Fruit fly (Drosophila melanogaster): ENCODE results near the gene RpS8.

The RpS8 gene

DNA sequence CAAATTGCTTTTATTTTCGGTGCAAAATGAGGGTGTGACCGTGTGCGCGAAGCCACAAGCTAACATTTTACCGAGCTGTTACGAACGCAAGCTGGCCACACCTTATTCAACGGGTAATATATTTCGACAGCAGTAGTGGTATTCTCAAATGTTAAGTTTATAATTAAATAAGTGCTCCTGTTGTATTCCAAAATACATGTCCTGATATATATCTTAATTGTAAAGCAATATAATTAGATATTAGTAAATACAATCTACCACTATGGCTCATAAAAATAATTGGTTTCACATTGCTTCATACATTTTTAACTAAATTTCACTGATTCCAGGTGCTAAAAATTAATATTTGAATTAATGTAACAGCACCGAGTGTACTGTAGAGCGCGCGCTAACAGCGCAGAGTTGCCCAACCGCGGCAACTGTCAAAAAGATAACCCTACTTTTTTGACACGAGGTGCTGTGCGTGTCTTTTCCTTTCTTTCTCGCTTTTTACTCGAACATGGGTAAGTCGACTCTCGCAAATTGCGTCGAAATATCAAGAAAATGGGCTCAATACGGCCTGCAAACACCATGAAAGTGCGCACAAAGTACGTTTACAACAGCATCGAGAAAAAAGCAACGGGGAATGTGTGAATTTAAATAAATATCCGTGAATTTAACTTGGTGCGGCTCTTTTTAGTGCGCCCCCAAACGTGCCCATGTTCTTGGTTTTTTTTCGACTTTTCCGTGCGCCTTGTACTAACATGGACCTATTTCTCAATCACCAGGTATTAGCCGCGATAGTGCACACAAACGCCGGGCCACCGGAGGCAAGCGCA is at the start of gene RpS8, which contains the start of gene CG15514:
Gene RpS8 (plus strand): TSS at position 151 of the 818 bp plus-strand sequence.
Gene CG15514 (minus strand): TSS at position 63 of the 818 bp plus-strand sequence.
- TF ChIP-seq psq (optimal IDR thresholded peaks at IDR 0.05): no peak
- no peak for TF ChIP-seq Dll (optimal IDR thresholded peaks at IDR 0.05)
- TF ChIP-seq CG8478 (optimal IDR thresholded peaks at IDR 0.05): no peak

DNA sequence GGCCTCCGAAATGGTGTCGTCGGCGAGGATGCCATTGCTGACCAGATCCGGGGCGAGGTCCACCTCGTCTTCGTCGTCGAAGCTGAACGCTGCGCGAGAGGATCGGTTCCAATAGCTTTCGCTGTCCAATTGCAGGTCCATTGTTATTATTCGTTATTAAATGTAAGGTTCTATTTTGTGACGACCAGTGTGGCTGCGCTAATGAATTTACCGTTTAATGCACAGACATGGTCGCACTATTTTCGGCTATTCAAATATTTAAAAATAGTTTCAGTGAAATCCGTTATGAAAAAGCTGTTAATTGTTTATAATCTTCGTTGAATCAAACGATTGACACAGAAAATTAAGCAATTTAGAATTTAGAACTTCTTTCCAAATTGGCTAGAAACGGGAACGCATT is 45.1 kb upstream of the RpS8 start, which contains the start of gene Vps16B:
Gene Vps16B (minus strand): TSS at position 186 of the 400 bp plus-strand sequence.
- TF ChIP-seq Dll (optimal IDR thresholded peaks at IDR 0.05) (no peak), psq (optimal IDR thresholded peaks at IDR 0.05) (no peak), EcR (GFP tag; optimal IDR thresholded peaks at IDR 0.05) (no peak), usp (GFP tag; optimal IDR thresholded peaks at IDR 0.05) (no peak), pan (optimal IDR thresholded peaks at IDR 0.05) (no peak), CG8478 (optimal IDR thresholded peaks at IDR 0.05) (no peak)

DNA sequence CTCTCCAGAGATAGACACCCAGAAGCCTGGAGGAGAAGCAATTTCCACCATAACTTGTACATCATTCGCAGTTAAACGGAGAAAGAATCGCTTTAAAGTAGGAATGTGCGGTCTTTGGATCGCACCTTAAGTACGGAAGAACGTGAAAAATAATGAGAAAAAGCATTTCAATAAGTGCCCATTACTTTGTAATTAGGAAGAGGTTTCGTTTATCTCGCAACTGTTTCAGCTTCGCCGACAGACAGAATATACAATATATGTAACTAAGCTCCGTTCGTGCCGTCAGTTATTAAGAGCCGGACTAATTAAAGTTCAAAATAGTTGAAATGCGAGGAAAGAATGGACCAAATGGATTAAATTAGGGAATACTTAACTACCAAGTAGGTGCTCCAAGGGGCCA is 43.7 kb upstream of the RpS8 start, which contains the start of gene CG7829:
Gene CG7829 (minus strand): TSS at position 101 of the 400 bp plus-strand sequence.
- no peak for TF ChIP-seq CG8478 (optimal IDR thresholded peaks at IDR 0.05)
- TF ChIP-seq usp (GFP tag; optimal IDR thresholded peaks at IDR 0.05): no peak
- no peak for TF ChIP-seq pan (optimal IDR thresholded peaks at IDR 0.05)

DNA sequence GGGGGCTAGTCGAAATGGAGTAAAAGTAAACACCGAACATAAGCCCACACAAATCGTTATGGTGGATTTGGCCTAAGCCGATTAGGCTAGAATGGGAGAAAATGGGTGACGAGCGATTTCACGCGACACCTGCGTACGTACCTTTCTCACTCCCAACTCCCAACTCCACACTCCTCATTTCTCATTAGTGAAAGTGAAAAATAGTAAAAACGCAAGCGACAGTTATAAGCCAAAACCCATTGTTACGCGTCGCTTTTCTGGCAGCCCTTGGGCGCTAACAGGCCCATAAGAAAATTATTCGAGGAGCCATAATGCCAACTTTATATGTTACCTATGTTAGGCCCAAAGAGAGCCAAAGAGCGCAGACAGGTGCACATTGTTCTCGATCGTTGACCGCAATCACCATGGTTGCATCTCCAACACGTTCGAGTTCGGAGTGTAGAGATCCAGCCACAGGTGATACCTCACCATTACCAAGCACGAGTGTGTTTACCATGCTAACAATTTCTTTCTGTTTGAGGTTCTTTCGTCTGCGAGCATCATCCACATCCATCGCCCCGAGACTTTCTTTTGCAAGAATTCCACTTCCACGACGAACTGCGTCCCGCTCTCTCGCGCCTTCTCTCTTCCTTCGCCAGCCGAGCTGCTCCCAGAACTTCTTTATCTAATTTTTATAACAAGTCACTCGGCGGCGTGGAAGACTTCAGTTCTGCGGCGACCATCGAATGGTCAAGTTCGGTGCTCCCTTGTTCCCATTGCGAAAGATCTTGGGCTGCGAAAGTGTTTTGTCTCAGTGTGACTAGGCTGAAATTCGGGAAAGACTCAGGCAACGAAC is 42.7 kb upstream of the RpS8 start, which contains the start of gene neo:
Gene neo (plus strand): TSS at position 698 of the 835 bp plus-strand sequence.
- TF ChIP-seq CG8478 (optimal IDR thresholded peaks at IDR 0.05) (no peak), Dll (optimal IDR thresholded peaks at IDR 0.05) (peak; percentile 16)

DNA sequence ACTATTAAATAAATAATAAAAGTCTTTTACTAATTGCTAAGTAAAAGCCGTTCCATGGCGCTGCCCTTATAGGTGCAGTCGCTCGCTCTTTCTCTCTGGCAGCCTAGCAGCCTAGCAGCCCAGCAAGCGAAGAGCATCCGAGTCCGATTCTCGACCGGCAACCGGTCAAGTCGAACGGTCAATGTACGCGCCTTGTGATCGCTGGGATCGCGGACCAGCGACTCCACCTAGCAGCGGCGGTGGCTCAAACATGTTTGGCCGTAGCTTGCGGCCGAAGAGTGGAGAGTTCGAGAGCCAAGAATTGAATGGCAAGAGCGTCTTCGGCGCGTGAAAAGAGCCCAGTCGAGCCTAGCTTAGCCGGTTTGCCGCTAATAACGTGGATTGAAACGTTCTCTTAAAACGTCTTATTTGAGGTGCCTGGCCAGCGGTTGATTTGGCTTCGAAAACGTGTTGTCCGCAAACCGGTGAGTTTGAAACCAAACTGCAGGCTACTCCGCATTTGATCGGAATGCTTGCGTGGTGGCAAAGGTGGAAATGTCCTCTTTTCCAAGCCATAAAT is 32.1 kb upstream of the RpS8 start:
- TF ChIP-seq EcR (GFP tag; optimal IDR thresholded peaks at IDR 0.05) (no peak), usp (GFP tag; optimal IDR thresholded peaks at IDR 0.05) (no peak), psq (optimal IDR thresholded peaks at IDR 0.05) (no peak), pan (optimal IDR thresholded peaks at IDR 0.05) (no peak), CG8478 (optimal IDR thresholded peaks at IDR 0.05) (no peak), Dll (optimal IDR thresholded peaks at IDR 0.05) (no peak)

DNA sequence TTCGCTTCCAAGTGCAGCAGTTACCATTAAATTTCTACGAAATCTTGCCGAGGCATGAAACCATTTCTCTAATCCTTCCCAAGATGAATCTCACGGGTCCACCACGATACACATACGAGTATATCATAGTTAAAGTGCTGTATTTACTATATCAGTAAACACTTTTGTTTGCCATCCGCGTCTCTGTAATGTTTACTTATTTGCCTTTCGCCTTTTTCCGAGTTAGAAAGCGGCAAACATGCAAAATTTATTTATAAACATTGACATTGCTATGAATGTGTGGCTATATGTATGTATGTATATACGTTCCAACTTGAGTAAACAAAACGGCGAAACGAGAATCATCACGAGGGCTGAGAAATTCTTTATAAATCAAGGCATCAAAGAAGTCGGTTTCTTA is 30.5 kb upstream of the RpS8 start:
- no peak for TF ChIP-seq psq (optimal IDR thresholded peaks at IDR 0.05)
- no peak for TF ChIP-seq Dll (optimal IDR thresholded peaks at IDR 0.05)
- TF ChIP-seq pan (optimal IDR thresholded peaks at IDR 0.05): no peak
- no peak for TF ChIP-seq EcR (GFP tag; optimal IDR thresholded peaks at IDR 0.05)
- no peak for TF ChIP-seq CG8478 (optimal IDR thresholded peaks at IDR 0.05)
- TF ChIP-seq usp (GFP tag; optimal IDR thresholded peaks at IDR 0.05): no peak

DNA sequence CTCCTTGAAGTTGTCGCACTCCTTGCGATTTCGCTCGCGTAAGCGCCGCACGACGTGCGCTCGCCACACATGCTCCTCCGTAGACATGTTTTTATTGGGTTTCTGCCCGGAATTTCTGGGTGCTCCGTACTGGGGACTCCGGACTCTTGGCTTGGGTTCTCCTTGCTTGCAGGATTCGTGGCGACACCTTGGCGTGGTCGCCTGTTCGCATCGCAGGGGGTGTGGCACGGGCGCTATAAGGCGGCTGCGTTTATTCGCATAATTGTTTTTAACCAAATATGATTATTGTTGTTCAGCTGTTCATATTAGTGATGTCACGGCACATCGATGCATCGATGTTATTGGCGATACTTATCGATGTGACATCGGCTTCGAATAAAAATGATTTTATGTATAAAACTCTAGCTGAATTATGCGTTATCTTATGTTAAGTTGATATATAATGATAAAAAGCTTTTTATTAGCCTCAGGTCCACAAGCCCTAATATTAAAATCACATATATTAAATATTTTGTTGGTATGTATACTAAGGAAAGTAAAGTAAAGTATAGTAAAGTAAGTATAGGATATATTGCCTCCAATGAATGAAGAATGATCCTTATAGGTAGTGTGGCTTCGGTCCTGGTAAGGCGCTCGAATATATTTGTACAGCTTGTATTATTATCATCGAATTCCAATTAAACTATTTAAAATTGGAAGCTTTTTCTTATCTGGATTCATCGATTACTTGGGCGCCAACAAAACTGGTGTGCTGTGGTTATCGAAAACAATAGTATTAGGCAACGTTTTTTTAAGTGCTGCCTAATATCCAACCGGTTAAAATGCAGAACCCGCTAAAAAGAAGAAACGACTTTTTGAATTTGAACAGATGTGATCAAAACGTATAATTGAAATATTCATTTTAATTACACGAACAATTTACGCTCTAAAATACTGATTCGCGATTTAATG is 26.3 kb upstream of the RpS8 start, which contains the start of gene Atg16:
Gene Atg16 (minus strand): TSS at position 343 of the 951 bp plus-strand sequence.
- TF ChIP-seq psq (optimal IDR thresholded peaks at IDR 0.05) (no peak), EcR (GFP tag; optimal IDR thresholded peaks at IDR 0.05) (no peak), Dll (optimal IDR thresholded peaks at IDR 0.05) (no peak), CG8478 (optimal IDR thresholded peaks at IDR 0.05) (no peak), pan (optimal IDR thresholded peaks at IDR 0.05) (no peak), usp (GFP tag; optimal IDR thresholded peaks at IDR 0.05) (no peak)

DNA sequence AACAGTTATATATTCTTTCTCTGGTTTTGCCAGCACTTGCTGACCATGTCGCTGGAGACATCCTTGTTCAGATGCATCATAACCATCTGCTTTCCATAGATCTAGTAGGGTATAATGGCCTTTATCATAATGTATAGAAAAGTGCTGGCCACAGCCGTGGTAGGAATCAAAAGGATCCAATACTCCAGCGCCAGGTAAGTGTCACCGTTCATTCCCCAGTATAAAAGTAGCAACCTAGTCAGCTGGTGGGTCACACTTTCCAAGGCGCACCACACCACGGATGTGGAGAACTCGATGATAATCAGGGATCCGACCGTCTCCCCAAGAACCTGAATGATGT is 25.7 kb upstream of the RpS8 start, which contains the start of gene Prtl99C:
Gene Prtl99C (plus strand): TSS at position 241 of the 340 bp plus-strand sequence.
- TF ChIP-seq pan (optimal IDR thresholded peaks at IDR 0.05): no peak
- no peak for TF ChIP-seq CG8478 (optimal IDR thresholded peaks at IDR 0.05)
- no peak for TF ChIP-seq usp (GFP tag; optimal IDR thresholded peaks at IDR 0.05)
- no peak for TF ChIP-seq Dll (optimal IDR thresholded peaks at IDR 0.05)
- TF ChIP-seq psq (optimal IDR thresholded peaks at IDR 0.05): no peak
- no peak for TF ChIP-seq EcR (GFP tag; optimal IDR thresholded peaks at IDR 0.05)

DNA sequence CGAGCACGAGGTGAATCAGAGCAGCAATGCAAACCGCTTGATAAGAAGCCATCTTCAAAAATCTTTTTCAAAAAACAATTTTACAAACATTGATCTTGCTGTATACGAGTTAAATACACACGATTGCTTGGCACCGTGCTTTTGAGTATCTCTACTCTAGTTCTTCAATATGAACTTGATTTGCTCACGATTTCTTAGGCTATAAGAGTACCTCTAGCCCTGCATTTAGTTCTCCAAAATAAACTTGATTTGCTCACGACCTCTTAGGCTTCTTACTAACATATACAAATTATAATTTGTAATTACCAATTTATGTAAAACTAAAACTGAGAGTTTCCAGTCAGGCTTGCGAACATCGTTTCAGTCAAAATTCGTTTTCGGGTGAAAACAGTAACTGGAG is 25.2 kb upstream of the RpS8 start, which contains the start of gene CG42592:
Gene CG42592 (minus strand): TSS at position 101 of the 400 bp plus-strand sequence.
- no peak for TF ChIP-seq usp (GFP tag; optimal IDR thresholded peaks at IDR 0.05)
- no peak for TF ChIP-seq pan (optimal IDR thresholded peaks at IDR 0.05)
- TF ChIP-seq CG8478 (optimal IDR thresholded peaks at IDR 0.05): no peak

DNA sequence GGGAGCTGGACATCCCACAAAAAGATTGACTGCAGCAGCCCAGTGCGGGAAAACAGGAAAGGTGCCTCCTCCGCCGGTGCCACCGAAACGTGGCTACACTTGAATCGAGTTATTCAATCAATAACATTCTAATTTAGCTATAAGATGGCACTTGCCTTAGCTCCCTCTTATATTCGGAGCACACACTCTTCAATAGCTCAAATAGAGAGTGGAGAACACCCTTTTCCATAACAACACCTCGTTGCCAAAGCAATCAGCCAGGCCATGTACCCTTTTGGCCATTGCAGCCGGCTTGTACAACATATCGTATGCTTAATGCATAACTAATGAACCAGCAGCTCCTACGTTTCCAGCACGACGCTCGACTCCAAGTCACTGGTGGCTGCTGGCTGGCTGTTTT is 23.6 kb upstream of the RpS8 start:
- TF ChIP-seq CG8478 (optimal IDR thresholded peaks at IDR 0.05) (no peak), Dll (optimal IDR thresholded peaks at IDR 0.05) (no peak), pan (optimal IDR thresholded peaks at IDR 0.05) (no peak), EcR (GFP tag; optimal IDR thresholded peaks at IDR 0.05) (no peak), usp (GFP tag; optimal IDR thresholded peaks at IDR 0.05) (no peak), psq (optimal IDR thresholded peaks at IDR 0.05) (no peak)

DNA sequence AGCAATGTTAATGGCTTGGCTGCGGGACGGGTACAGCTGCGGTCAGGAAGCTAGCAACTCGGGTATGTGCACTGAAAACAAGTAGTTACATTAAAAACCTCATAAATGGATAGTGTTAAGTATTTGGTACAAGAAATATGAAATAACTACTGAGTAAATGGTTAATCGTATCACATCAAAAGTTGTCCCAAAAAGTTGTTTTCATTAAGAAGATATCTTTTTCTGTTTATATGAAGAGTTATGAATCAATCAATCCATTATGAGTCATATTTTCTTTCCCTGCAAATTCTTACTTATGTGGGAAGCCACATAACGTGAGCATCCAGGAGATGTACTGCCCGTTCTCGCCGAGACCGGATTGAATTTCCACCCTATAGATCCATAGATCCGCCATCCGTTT is 22.6 kb upstream of the RpS8 start:
- TF ChIP-seq EcR (GFP tag; optimal IDR thresholded peaks at IDR 0.05): no peak
- TF ChIP-seq Dll (optimal IDR thresholded peaks at IDR 0.05): no peak
- TF ChIP-seq CG8478 (optimal IDR thresholded peaks at IDR 0.05): no peak
- no peak for TF ChIP-seq usp (GFP tag; optimal IDR thresholded peaks at IDR 0.05)
- TF ChIP-seq psq (optimal IDR thresholded peaks at IDR 0.05): no peak

Data from whole organism.